Worm (Caenorhabditis elegans): Measurements from ENCODE around the gene T14B4.9.

DNA sequence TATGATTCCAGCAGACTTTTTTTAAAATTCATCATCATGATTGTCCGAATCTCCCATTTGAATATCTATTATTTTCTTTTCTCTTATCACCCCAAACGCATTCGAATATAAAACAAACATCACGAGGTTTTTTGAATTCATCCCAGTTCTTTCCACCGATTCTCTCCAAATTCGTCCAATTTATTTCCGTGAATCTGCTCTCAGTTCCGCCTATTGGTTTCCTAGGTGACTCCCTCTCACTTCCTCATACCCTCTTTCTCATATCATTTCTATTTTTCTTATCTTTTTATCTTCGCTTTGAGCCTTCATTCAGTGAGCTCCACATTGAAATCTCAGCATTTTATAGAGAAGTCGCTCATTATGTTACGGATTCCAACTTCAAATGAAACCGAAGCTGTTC is 45.5 kb upstream of the T14B4.9 start, which contains the start of gene T13C2.7:
- TF ChIP-seq ceh-43 (GFP tag; optimal IDR thresholded peaks at IDR 0.05) (no peak), nhr-12 (tag; optimal IDR thresholded peaks at IDR 0.05) (no peak), lsy-2 (tag; optimal IDR thresholded peaks at IDR 0.05) (no peak), unc-39 (tag; optimal IDR thresholded peaks at IDR 0.05) (no peak), pha-4 (tag; optimal IDR thresholded peaks at IDR 0.05) (no peak), nhr-237 (tag; optimal IDR thresholded peaks at IDR 0.05) (no peak), mep-1 (tag; optimal IDR thresholded peaks at IDR 0.05) (no peak), cnd-1 (tag; optimal IDR thresholded peaks at IDR 0.05) (no peak), zip-8 (tag; optimal IDR thresholded peaks at IDR 0.05) (no peak), ces-1 (GFP tag; optimal IDR thresholded peaks at IDR 0.05) (no peak), sptf-1 (tag; optimal IDR thresholded peaks at IDR 0.05) (no peak)

All from whole organism, mixed stage, embryonic.